Worm (Caenorhabditis elegans) whole organism, late embryonic: ENCODE measurements around the gene rpn-7.

Experiments used
- C08G9.2 ChIP-seq: sonication (generic microtip); optimal IDR thresholded peaks from 2 replicates; lab custom pipeline; 2016; ENCODE audit warnings: mild to moderate bottlenecking, missing genetic modification characterization, moderate library complexity, missing compliant biosample characterization
- C38D4.7 ChIP-seq: fragments of 200-800 bp; sonication (Bioruptor generic); optimal IDR thresholded peaks from 2 replicates; lab custom pipeline; 2018; ENCODE audit warnings: mild to moderate bottlenecking, missing genetic modification characterization, moderate library complexity, missing compliant biosample characterization
- K02D7.2 ChIP-seq: sonication (generic microtip); optimal IDR thresholded peaks from 2 replicates; lab custom pipeline; 2017; ENCODE audit warnings: mild to moderate bottlenecking, missing genetic modification characterization, missing compliant biosample characterization
- Y22D7AL.16 ChIP-seq: sonication (generic microtip); optimal IDR thresholded peaks from 2 replicates; lab custom pipeline; 2016; ENCODE audit warnings: missing genetic modification characterization, missing compliant biosample characterization
- ahr-1 ChIP-seq: sonication (generic microtip); optimal IDR thresholded peaks from 2 replicates; lab custom pipeline; 2016; ENCODE audit warnings: missing genetic modification characterization, missing compliant biosample characterization
- ama-1 ChIP-seq: fragments of 150-350 bp; optimal IDR thresholded peaks from 2 replicates; lab custom pipeline; 2014
- ceh-14 ChIP-seq: sonication (generic microtip); optimal IDR thresholded peaks from 2 replicates; lab custom pipeline; 2016; ENCODE audit warnings: missing genotype, missing genetic modification characterization, missing compliant biosample characterization
- ceh-18 ChIP-seq: sonication (generic microtip); optimal IDR thresholded peaks from 2 replicates; lab custom pipeline; 2016; ENCODE audit warnings: missing genetic modification characterization, missing compliant biosample characterization
- ceh-2 ChIP-seq: sonication (generic microtip); optimal IDR thresholded peaks from 2 replicates; lab custom pipeline; 2016; ENCODE audit warnings: missing genotype, missing genetic modification characterization, missing compliant biosample characterization
- ceh-30 ChIP-seq: fragments of 150-350 bp; optimal IDR thresholded peaks from 2 replicates; lab custom pipeline; 2014; ENCODE audit warnings: missing biosample characterization, missing genetic modification characterization
- ceh-45 ChIP-seq: fragments of 200-800 bp; sonication (Bioruptor generic); IDR thresholded peaks from 2 replicates; pipeline ENCODE4 v1.3.6; 2022; ENCODE audit warnings: missing genetic modification reagents, missing genetic modification characterization, missing compliant biosample characterization
- dve-1 ChIP-seq: sonication (generic microtip); optimal IDR thresholded peaks from 2 replicates; lab custom pipeline; 2017; ENCODE audit warnings: antibody characterized with exemption, mild to moderate bottlenecking, missing genetic modification characterization, missing compliant biosample characterization
- elt-4 ChIP-seq: sonication (generic microtip); optimal IDR thresholded peaks from 2 replicates; lab custom pipeline; 2016; ENCODE audit warnings: missing genetic modification characterization, missing compliant biosample characterization
- fkh-6 ChIP-seq: sonication (generic microtip); optimal IDR thresholded peaks from 2 replicates; lab custom pipeline; 2016; ENCODE audit warnings: missing genetic modification characterization, missing compliant biosample characterization
- gmeb-2 ChIP-seq: sonication (generic microtip); optimal IDR thresholded peaks from 2 replicates; lab custom pipeline; 2016; ENCODE audit warnings: missing genetic modification characterization, inconsistent platforms, missing compliant biosample characterization
- hlh-13 ChIP-seq: fragments of 200-800 bp; sonication (Bioruptor generic); optimal IDR thresholded peaks from 2 replicates; lab custom pipeline; 2018; ENCODE audit warnings: mild to moderate bottlenecking, missing genetic modification characterization, missing compliant biosample characterization
- hlh-15 ChIP-seq: sonication (generic microtip); optimal IDR thresholded peaks from 2 replicates; lab custom pipeline; 2016; ENCODE audit warnings: missing genetic modification characterization, missing compliant biosample characterization
- hlh-30 ChIP-seq: sonication (generic microtip); optimal IDR thresholded peaks from 2 replicates; lab custom pipeline; 2017; ENCODE audit warnings: antibody characterized with exemption, missing genetic modification characterization, missing compliant biosample characterization; ENCODE audit not compliant: insufficient read depth
- hlh-6 ChIP-seq: sonication (generic microtip); optimal IDR thresholded peaks from 2 replicates; lab custom pipeline; 2016; ENCODE audit warnings: missing genotype, missing genetic modification characterization, missing compliant biosample characterization
- madf-2 ChIP-seq: sonication (generic microtip); optimal IDR thresholded peaks from 2 replicates; lab custom pipeline; 2017; ENCODE audit warnings: missing genetic modification characterization, missing compliant biosample characterization
- nhr-11 ChIP-seq: fragments of 150-350 bp; optimal IDR thresholded peaks from 2 replicates; lab custom pipeline; 2014; ENCODE audit warnings: missing biosample characterization, missing genetic modification characterization
- nhr-232 ChIP-seq: sonication (generic microtip); optimal IDR thresholded peaks from 2 replicates; lab custom pipeline; 2016; ENCODE audit warnings: missing genetic modification characterization, missing compliant biosample characterization
- odd-2 ChIP-seq: sonication (generic microtip); optimal IDR thresholded peaks from 2 replicates; lab custom pipeline; 2017; ENCODE audit warnings: antibody characterized with exemption, mild to moderate bottlenecking, missing genetic modification characterization, missing compliant biosample characterization
- pag-3 ChIP-seq: sonication (generic microtip); optimal IDR thresholded peaks from 2 replicates; lab custom pipeline; 2016; ENCODE audit warnings: missing compliant biosample characterization, missing genetic modification characterization, borderline replicate concordance
- pat-9 ChIP-seq: fragments of 200-800 bp; sonication (Bioruptor generic); optimal IDR thresholded peaks from 2 replicates; lab custom pipeline; 2018; ENCODE audit warnings: mild to moderate bottlenecking, missing genetic modification characterization, moderate library complexity, missing compliant biosample characterization
- pha-4 ChIP-seq: fragments of 150-350 bp; optimal IDR thresholded peaks from 2 replicates; lab custom pipeline; 2018; ENCODE audit warnings: missing biosample characterization, missing genetic modification reagents, missing genetic modification characterization
- pqm-1 ChIP-seq: sonication (generic microtip); optimal IDR thresholded peaks from 2 replicates; lab custom pipeline; 2016; ENCODE audit warnings: missing genetic modification characterization, missing compliant biosample characterization
- sox-2 ChIP-seq: fragments of 200-800 bp; sonication (Bioruptor generic); IDR thresholded peaks from 2 replicates; pipeline ENCODE4 v1.3.6; 2022; ENCODE audit warnings: missing genetic modification reagents, missing genetic modification characterization, missing compliant biosample characterization
- sox-4 ChIP-seq: sonication (generic microtip); optimal IDR thresholded peaks from 2 replicates; lab custom pipeline; 2017; ENCODE audit warnings: mild to moderate bottlenecking, missing genetic modification characterization, inconsistent platforms, missing compliant biosample characterization
- syd-9 ChIP-seq: sonication (generic microtip); optimal IDR thresholded peaks from 2 replicates; lab custom pipeline; 2016; ENCODE audit warnings: mild to moderate bottlenecking, missing genetic modification characterization, moderate library complexity, missing compliant biosample characterization
- tbx-7 ChIP-seq: sonication (generic microtip); optimal IDR thresholded peaks from 2 replicates; lab custom pipeline; 2016; ENCODE audit warnings: missing genotype, missing genetic modification characterization, missing compliant biosample characterization
- unc-42 ChIP-seq: sonication (generic microtip); optimal IDR thresholded peaks from 2 replicates; lab custom pipeline; 2016; ENCODE audit warnings: missing genotype, missing genetic modification characterization, missing compliant biosample characterization
- unc-55 ChIP-seq: sonication (generic microtip); optimal IDR thresholded peaks from 2 replicates; lab custom pipeline; 2017; ENCODE audit warnings: missing biosample characterization, missing genetic modification reagents, missing genetic modification characterization
- unc-86 ChIP-seq: sonication (generic microtip); optimal IDR thresholded peaks from 2 replicates; lab custom pipeline; 2016; ENCODE audit warnings: missing genetic modification characterization, missing compliant biosample characterization
- ztf-16 ChIP-seq: sonication (generic microtip); optimal IDR thresholded peaks from 2 replicates; lab custom pipeline; 2017; ENCODE audit warnings: missing genetic modification characterization, missing compliant biosample characterization

Gene rpn-7

DNA sequence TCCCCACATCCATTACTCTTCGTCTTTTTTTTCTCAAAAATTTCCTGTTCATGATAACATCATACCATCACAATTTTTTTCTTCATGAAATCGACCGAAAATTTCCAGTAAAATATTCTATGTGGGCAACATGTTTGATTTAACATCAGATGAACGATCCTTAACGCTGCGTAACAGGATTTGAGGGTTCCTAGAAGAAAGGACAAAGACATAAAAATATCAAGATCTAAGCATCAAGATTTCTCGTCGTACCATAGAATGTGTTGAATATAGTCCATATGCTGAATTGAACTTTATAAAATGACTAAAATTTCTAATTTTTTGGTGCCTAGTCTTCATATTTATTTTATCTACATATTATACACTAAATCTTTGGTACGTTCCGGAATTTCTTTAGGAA lies 16.3 kb upstream of the rpn-7 start, which contains the start of gene F49C12.3:
TSS of gene F49C12.3 (plus strand) at position 301 of the 400 bp plus-strand sequence.
- TF ChIP-seq ceh-2 (tag; lab: Kevin White, UChicago), result no peak
- no peak for TF ChIP-seq C08G9.2 (tag; lab: Kevin White, UChicago)
- no peak for TF ChIP-seq fkh-6
- no peak for TF ChIP-seq dve-1 (tag; lab: Kevin White, UChicago)
- TF ChIP-seq ztf-16, result no peak
- no peak for TF ChIP-seq madf-2 (tag; lab: Kevin White, UChicago)
- TF ChIP-seq ceh-18 (tag; lab: Kevin White, UChicago), result no peak
- TF ChIP-seq hlh-13 (GFP tag; lab: Kevin White, UChicago), result no peak
- no peak for TF ChIP-seq ceh-30
- no peak for TF ChIP-seq K02D7.2
- no peak for TF ChIP-seq ahr-1
- TF ChIP-seq hlh-15 (tag; lab: Kevin White, UChicago), result no peak
- no peak for TF ChIP-seq tbx-7 (tag; lab: Kevin White, UChicago)
- TF ChIP-seq pqm-1 (tag; lab: Kevin White, UChicago), result no peak
- TF ChIP-seq ceh-14 (tag; lab: Kevin White, UChicago), result no peak

DNA sequence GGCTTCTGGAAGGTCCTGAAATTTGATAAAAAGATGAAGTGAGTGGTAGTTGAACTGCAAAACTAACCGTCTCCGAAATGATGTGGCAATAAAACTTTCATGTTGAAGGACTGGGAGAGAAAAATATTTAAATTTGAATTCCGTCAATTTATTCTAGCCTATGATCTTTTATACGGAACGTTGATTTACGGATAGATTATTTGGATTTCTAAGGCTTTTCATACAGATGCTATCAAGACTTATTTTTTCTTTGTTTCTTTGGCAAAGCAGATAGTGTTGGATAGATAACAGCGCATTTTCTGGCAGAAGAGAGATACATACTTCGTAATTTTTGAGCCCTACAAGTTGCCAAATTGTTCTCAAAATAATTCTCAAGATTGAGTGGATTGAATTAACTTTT lies 12.4 kb upstream of the rpn-7 start, which contains the start of gene F49C12.4:
TSS of gene F49C12.4 (minus strand) at position 101 of the 400 bp plus-strand sequence.
- TF ChIP-seq gmeb-2 (tag; lab: Kevin White, UChicago) (no peak), ceh-45 (GFP tag; lab: Robert Waterston, UW) (no peak), nhr-11 (tag; lab: Kevin White, UChicago) (no peak), pag-3 (tag; lab: Kevin White, UChicago) (no peak), pha-4 (tag; lab: Kevin White, UChicago) (no peak), hlh-13 (GFP tag; lab: Kevin White, UChicago) (no peak), fkh-6 (no peak), pqm-1 (tag; lab: Kevin White, UChicago) (no peak)

DNA sequence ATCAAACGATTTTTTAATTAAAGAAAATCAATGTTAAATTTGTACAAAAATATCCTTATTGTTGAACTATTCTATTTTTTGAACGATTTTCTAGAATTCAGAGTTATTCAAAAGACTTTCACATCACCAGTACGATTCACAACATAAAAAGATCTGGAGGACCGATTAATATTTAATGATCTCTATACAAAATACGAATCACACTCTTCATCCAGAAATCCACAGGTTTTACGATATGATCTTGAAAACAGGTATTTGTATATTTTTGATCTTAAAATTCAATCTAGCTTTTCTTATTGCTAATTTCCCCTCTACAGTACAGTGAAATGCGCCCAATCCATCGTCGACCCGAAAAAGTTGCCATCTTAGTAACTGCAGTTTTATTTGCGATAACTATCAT lies 11.8 kb upstream of the rpn-7 start, which contains the start of gene F49C12.5:
TSS of gene F49C12.5 (plus strand) at position 301 of the 400 bp plus-strand sequence.
- no peak for TF ChIP-seq K02D7.2
- no peak for TF ChIP-seq dve-1 (tag; lab: Kevin White, UChicago)
- TF ChIP-seq elt-4 (tag; lab: Kevin White, UChicago), result no peak
- no peak for TF ChIP-seq ama-1 (lab: Kevin White, UChicago)
- no peak for TF ChIP-seq fkh-6
- TF ChIP-seq odd-2 (tag; lab: Kevin White, UChicago), result no peak
- no peak for TF ChIP-seq sox-2 (GFP tag; lab: Robert Waterston, UW)

DNA sequence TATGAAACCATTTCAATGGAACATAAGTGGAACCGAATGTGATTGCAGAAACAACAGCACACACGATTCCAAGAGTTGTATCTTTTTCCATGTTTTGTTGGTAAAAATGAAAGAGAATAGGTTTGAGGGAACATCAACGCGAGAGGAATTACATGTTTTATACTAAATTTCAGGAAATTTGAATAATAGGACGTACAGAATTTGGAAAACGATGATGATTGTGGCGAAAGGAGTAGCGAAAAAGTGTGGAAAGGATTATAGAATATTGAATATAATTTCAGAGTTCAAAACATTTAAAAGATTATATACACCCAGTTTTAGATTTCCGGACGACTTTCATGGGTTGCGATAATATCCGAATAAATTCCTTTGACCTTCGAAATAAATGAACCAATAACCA lies 7.5 kb upstream of the rpn-7 start, which contains the start of gene F49C12.6:
TSS of gene F49C12.6 (minus strand) at position 101 of the 400 bp plus-strand sequence.
- TF ChIP-seq unc-55 (GFP tag; lab: Kevin White, UChicago), result no peak
- TF ChIP-seq unc-86 (tag; lab: Kevin White, UChicago), result no peak
- TF ChIP-seq hlh-30 (tag; lab: Kevin White, UChicago), result no peak
- TF ChIP-seq sox-4 (tag; lab: Kevin White, UChicago), result no peak
- no peak for TF ChIP-seq elt-4 (tag; lab: Kevin White, UChicago)
- TF ChIP-seq pat-9 (tag; lab: Kevin White, UChicago), result no peak
- TF ChIP-seq hlh-6 (tag; lab: Kevin White, UChicago), result no peak
- TF ChIP-seq C38D4.7 (GFP tag; lab: Kevin White, UChicago), result no peak
- TF ChIP-seq unc-42, result no peak
- TF ChIP-seq Y22D7AL.16, result no peak
- TF ChIP-seq hlh-13 (GFP tag; lab: Kevin White, UChicago), result no peak
- no peak for TF ChIP-seq nhr-232 (tag; lab: Kevin White, UChicago)
- TF ChIP-seq syd-9 (tag; lab: Kevin White, UChicago), result no peak
- TF ChIP-seq, all 69 proteins: peak for 0
